Worm (Caenorhabditis elegans) whole organism, early embryonic: ENCODE data around the gene btb-9.

Experiments used
- B0310.2 ChIP-seq: sonication (generic microtip); optimal IDR thresholded peaks from 2 replicates; lab custom pipeline; 2016; ENCODE audit warnings: mild to moderate bottlenecking, missing genetic modification characterization, missing compliant biosample characterization
- F13C5.2 ChIP-seq: sonication (generic microtip); optimal IDR thresholded peaks from 2 replicates; lab custom pipeline; 2017; ENCODE audit warnings: mild to moderate bottlenecking, missing genetic modification characterization, inconsistent platforms, missing compliant biosample characterization
- ama-1 ChIP-seq: fragments of 150-350 bp; optimal IDR thresholded peaks from 2 replicates; lab custom pipeline; 2014
- ceh-13 ChIP-seq: fragments of 200-800 bp; sonication (Bioruptor generic); optimal IDR thresholded peaks from 2 replicates; lab custom pipeline; 2018; ENCODE audit warnings: mild to moderate bottlenecking, missing genetic modification characterization, missing compliant biosample characterization
- ceh-36 ChIP-seq: sonication (generic microtip); optimal IDR thresholded peaks from 2 replicates; lab custom pipeline; 2016; ENCODE audit warnings: missing genetic modification characterization, inconsistent platforms, missing compliant biosample characterization
- ets-7 ChIP-seq: sonication (generic microtip); optimal IDR thresholded peaks from 2 replicates; lab custom pipeline; 2016; ENCODE audit warnings: missing genotype, missing genetic modification characterization, missing compliant biosample characterization
- flt-1 ChIP-seq: fragments of 200-800 bp; sonication (Bioruptor generic); IDR thresholded peaks from 2 replicates; pipeline ENCODE4 v1.3.6; 2022; ENCODE audit warnings: missing genetic modification characterization, missing compliant biosample characterization
- hmbx-1 ChIP-seq: sonication (generic microtip); optimal IDR thresholded peaks from 2 replicates; lab custom pipeline; 2016; ENCODE audit warnings: mild to moderate bottlenecking, missing genetic modification characterization, missing compliant biosample characterization
- hnd-1 ChIP-seq: sonication (generic microtip); optimal IDR thresholded peaks from 2 replicates; lab custom pipeline; 2016; ENCODE audit warnings: missing genetic modification characterization, missing compliant biosample characterization
- pes-1 ChIP-seq: fragments of 200-800 bp; sonication (Bioruptor generic); IDR thresholded peaks from 2 replicates; pipeline ENCODE4 v1.3.6; 2022; ENCODE audit warnings: missing genetic modification reagents, missing genetic modification characterization, missing compliant biosample characterization
- scrt-1 ChIP-seq: fragments of 200-800 bp; sonication (Bioruptor generic); IDR thresholded peaks from 2 replicates; pipeline ENCODE4 v1.3.6; 2022; ENCODE audit warnings: missing genetic modification characterization, missing compliant biosample characterization
- tbx-11 ChIP-seq: fragments of 200-800 bp; sonication (Bioruptor generic); IDR thresholded peaks from 2 replicates; pipeline ENCODE4 v1.3.6; 2022; ENCODE audit warnings: missing genetic modification characterization, missing compliant biosample characterization
- tra-4 ChIP-seq: sonication (generic microtip); optimal IDR thresholded peaks from 2 replicates; lab custom pipeline; 2017; ENCODE audit warnings: missing genetic modification characterization, missing compliant biosample characterization

DNA sequence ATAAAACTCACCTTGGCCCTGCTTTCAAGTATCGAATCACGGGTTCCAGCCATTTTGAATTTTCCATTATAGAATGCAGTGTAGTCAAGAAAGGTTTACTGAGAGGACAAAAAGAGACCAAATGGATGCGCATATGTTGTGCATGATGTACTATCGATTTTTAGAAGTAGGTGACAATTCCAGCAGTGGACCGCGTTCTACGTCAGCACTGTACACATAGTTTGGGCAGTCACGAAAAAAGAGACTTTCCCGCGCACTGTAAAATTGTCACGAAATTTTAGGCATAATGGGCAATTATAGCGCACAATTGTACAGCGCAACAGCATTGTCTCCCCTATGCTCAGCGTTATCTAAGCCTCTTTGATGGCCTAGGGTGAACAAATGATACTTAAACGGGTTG lies 37.3 kb upstream of the btb-9 start, which contains the start of gene fbxc-22:
- TF ChIP-seq F13C5.2 (no peak), ama-1 (lab: Kevin White, UChicago) (no peak), ceh-36 (no peak), flt-1 (GFP tag; lab: Robert Waterston, UW) (no peak), tra-4 (tag; lab: Kevin White, UChicago) (no peak), pes-1 (no peak), ets-7 (tag; lab: Kevin White, UChicago) (no peak), scrt-1 (GFP tag; lab: Robert Waterston, UW) (no peak), B0310.2 (tag; lab: Kevin White, UChicago) (no peak), tbx-11 (GFP tag; lab: Robert Waterston, UW) (no peak), hmbx-1 (tag; lab: Kevin White, UChicago) (no peak), ceh-13 (GFP tag; lab: Kevin White, UChicago) (no peak), hnd-1 (tag; lab: Kevin White, UChicago) (no peak)
